Worm (Caenorhabditis elegans) whole organism, L4/young adult: ENCODE measurements around the gene ncx-9.

Experiments used
- W03F9.2 ChIP-seq: fragments of 150-350 bp; optimal IDR thresholded peaks from 2 replicates; lab custom pipeline; 2014; ENCODE audit warnings: missing biosample characterization, missing genetic modification characterization
- dao-5 ChIP-seq: sonication (generic microtip); optimal IDR thresholded peaks from 2 replicates; lab custom pipeline; 2016; ENCODE audit warnings: missing genotype, missing genetic modification characterization, moderate library complexity, missing compliant biosample characterization
- him-1 ChIP-seq: sonication (generic microtip); optimal IDR thresholded peaks from 2 replicates; lab custom pipeline; 2016; ENCODE audit warnings: missing genotype, missing genetic modification reagents, missing genetic modification characterization, missing compliant biosample characterization

ce11 chrV:4957619-4958018 lies 37.4 kb downstream of the ncx-9 start:
- TF ChIP-seq dao-5 (tag; lab: Kevin White, UChicago), result no peak
- TF ChIP-seq him-1, result no peak
- no peak for TF ChIP-seq W03F9.2 (tag; lab: Kevin White, UChicago)
